Worm (Caenorhabditis elegans) whole organism, dauer: ENCODE results near the gene K10D6.3.

ENCODE experiments used
- unc-62 ChIP-seq: sonication (generic microtip); optimal IDR thresholded peaks from 2 replicates; lab custom pipeline; 2017; ENCODE audit warnings: missing biosample characterization, missing genetic modification reagents, missing genetic modification characterization

The K10D6.3 gene

DNA sequence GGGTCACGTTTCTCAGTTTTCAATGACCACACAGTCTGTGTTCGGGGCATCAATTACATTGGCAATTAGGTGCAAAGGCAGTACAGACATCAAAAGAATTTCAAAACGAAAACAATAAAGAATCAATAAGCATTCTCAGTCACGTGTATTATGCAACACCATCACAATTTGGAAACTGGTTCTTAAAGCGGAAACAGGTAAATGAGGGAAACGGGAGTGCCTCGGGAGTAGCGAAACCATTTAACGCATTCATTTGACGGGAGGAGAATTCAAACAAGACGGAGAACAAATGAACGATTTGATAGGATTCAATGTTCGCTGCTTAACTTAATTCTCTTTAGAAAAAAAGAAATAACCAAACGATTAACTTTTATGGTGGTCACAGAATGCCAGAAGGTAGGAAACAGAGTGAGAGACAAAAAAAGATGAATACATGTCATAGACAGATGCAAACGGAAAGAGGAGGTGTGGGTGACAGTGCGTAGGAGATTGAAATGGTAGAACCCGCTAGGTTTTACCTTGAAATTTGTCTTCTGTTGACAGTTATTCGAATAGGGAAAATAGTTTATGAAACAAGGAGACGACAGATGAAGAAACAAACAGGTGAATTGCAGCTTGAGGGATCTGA, 3.7 kb upstream of the K10D6.3 start:
- no peak for TF ChIP-seq unc-62

DNA sequence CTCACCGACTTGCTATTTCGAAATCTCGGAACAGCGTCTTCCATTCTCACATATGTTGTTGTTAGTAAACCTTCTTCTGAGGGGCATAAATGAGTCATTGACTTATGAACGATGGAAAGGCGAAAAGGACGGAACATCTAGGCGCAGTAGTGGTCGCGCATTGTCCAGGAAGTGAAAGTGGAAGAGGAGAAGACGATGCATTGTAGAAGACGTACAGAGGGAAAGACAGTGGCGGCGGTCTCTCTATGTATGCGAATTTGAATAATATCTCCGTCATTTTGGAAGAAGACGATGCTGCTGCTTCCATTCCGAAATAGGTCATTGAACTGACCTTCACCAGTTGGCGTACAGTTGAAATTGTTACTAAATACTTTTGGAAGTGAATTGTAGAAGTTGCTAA, 2.3 kb upstream of the K10D6.3 start:
- TF ChIP-seq unc-62, result no peak

DNA sequence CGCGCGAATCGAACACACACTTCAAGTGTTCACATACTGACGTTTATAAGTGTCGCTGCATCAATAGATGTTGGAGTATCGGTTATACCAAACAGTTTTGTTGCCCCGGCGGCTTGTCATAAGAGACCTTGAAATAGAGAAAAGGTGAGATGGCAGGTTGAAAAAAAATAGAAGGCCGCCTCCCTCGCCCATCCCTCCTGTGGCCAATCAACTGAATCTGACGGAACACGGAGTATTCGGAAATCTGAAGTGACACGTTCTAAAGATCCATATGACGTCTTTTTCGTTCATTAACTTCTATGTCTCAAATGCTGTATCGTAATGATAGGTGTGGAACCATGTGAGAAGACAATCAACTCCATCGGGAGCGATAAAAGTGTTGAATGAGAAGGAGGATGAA, 919 bp upstream of the K10D6.3 start:
- TF ChIP-seq unc-62, result no peak

DNA sequence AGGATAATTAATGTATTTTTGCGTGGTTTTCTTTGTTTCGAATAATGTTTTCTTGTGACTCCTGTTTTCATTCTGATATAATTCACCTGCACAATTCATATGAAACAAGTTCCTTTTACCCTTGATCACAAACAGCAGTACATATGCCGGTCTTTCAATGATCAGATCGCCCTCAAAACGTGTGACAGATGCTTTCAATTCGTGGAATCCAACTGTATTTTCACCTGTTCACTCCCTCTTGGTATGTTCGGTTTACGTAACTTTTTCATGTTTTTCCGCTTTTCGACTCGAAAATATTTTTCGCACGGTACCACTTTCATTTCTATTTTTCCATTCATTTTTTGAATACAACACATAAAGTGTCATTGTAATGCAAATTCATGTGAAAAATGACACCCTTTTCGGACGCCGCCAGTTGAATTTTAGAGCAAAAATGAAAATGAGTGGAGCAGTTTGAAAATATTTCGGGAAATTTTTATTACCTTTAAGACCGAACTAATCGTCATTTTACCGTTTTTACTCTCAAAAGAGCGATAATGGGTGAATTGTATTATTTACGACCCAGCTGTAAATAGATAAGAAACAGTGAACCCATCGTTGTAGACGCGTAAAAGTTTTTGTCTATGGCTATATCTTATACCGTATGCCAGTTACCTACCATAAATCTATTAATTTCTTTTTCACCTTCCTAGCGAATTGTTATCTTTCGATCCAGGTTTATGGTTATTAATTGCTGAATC, 1.6 kb downstream of the K10D6.3 start, which contains the start of gene K10D6.4:
Gene K10D6.4 (plus strand): TSS at position 100 of the 740 bp plus-strand sequence.
- no peak for TF ChIP-seq unc-62

ce11 chrV:11204452-11204851, 4.0 kb downstream of the K10D6.3 start:
- no peak for TF ChIP-seq unc-62

- TF ChIP-seq unc-62, result no peak
Measured at ce11 chrV:11206467-11206866, 6.1 kb downstream of the K10D6.3 start.

- no peak for TF ChIP-seq unc-62
Measured at ce11 chrV:11209452-11210188, 9.2 kb downstream of the K10D6.3 start.

DNA sequence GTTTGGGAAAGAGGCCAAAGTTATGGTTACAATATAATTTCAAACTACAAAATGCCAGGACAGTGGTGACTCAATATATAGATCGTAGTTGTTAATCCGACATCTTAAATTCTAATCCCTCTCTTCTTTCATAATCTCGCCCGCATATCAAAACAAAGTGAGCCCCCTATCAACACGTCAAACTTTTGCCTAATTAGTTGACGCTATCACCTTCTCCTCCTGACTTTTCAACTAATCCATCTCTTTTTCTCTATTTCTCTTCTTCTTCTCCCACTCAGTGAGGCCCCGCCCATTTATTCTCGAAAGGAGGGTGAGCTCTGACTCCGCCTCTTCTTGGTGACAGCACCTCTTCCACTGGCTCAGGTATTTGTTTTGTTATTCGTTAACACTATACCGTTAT, 10.9 kb downstream of the K10D6.3 start:
- no peak for TF ChIP-seq unc-62

DNA sequence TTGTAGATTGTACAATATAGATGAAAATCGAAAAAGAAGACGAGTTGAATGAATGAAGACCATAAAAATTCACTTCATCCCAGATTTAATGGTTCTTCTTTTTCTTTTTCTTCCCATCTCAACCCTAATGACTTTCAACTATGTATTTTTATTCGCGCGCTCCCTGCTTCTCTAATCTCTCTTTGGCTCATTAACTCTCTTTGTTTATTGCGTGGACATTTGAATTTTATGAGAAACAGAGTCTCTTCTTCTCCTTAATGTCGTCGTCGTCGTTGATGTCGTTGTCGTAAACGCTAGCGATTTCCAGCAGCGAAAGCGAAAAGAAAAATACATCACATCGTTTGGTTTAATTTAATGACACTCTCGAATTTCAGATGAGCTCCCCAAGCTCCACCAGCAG, 14.2 kb downstream of the K10D6.3 start:
- TF ChIP-seq unc-62, result no peak

ce11 chrV:11216137-11216536, 15.7 kb downstream of the K10D6.3 start:
- TF ChIP-seq unc-62, result no peak

- no peak for TF ChIP-seq unc-62
Measured at ce11 chrV:11217394-11217793, 17.0 kb downstream of the K10D6.3 start, which contains the start of gene cyp-29A2. cyp-29A2 (plus strand) TSS chrV:11217583.

ce11 chrV:11220415-11220814, 20.0 kb downstream of the K10D6.3 start:
- TF ChIP-seq unc-62, result no peak

- no peak for TF ChIP-seq unc-62
Measured at ce11 chrV:11220936-11221335, 20.5 kb downstream of the K10D6.3 start, which contains the start of gene T19B10.2. T19B10.2 (plus strand) TSS chrV:11221302.

- TF ChIP-seq unc-62, result no peak
Measured at ce11 chrV:11223698-11224097, 23.3 kb downstream of the K10D6.3 start.

ce11 chrV:11225981-11226380, 25.6 kb downstream of the K10D6.3 start, which contains the start of gene bgal-1:
bgal-1 (minus strand) TSS chrV:11226018.
- TF ChIP-seq unc-62, result no peak

DNA sequence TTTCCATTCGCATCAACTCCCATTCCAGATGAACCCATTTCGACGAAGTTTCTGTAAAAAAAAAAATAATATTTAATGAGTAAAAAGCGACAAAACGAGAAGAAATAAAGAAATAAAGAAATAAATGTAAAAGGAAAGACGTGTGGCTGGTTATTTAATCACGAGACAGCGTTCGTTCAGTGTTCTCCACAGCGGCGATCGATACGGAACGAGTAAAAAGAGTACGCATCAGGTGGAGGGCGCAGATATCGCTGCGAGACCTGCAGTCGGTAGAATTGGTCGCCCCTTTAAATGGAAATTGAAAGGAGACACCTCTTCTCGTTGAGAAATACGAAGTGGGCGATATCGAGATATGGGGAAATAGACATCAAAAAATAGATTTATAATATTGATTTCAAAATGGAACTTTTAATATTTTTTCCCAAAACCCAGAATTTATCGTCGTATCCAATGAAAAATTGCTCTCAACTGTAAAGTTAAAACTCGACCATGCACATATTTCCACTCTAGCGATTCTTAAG, 28.3 kb downstream of the K10D6.3 start, which contains the start of gene pqn-70:
Gene pqn-70 (minus strand): TSS at position 51 of the 521 bp plus-strand sequence.
- TF ChIP-seq unc-62, result no peak

ce11 chrV:11231177-11231576, 30.8 kb downstream of the K10D6.3 start:
- TF ChIP-seq unc-62, result no peak
